Worm (Caenorhabditis elegans) whole organism, young adult: ENCODE data around the gene mpk-1.

Experiments used
- B0336.3 ChIP-seq: fragments of 200-800 bp; sonication (Bioruptor generic); IDR thresholded peaks from 2 replicates; pipeline ENCODE4 v1.3.6; 2022; ENCODE audit warnings: missing genetic modification characterization, missing compliant biosample characterization
- C06A6.2 ChIP-seq: fragments of 200-800 bp; sonication (Bioruptor generic); conservative IDR thresholded peaks from 2 replicates; pipeline ENCODE4 v1.3.6; 2022; ENCODE audit warnings: missing genetic modification characterization, missing compliant biosample characterization
- F22D6.2 ChIP-seq: sonication (generic microtip); optimal IDR thresholded peaks from 2 replicates; lab custom pipeline; 2016; ENCODE audit warnings: mild to moderate bottlenecking, missing genetic modification characterization, missing compliant biosample characterization
- F33H1.4 ChIP-seq: fragments of 200-800 bp; sonication (Bioruptor generic); IDR thresholded peaks from 2 replicates; pipeline ENCODE4 v1.3.6; 2022; ENCODE audit warnings: missing genetic modification reagents, missing genetic modification characterization, missing compliant biosample characterization
- F52B5.7 ChIP-seq: sonication (generic microtip); optimal IDR thresholded peaks from 2 replicates; lab custom pipeline; 2016; ENCODE audit warnings: mild to moderate bottlenecking, missing genetic modification characterization, missing compliant biosample characterization
- T07F8.4 ChIP-seq: sonication (generic microtip); optimal IDR thresholded peaks from 2 replicates; lab custom pipeline; 2016; ENCODE audit warnings: mild to moderate bottlenecking, missing genetic modification characterization, moderate library complexity, missing compliant biosample characterization
- T26A5.8 ChIP-seq: sonication (generic microtip); optimal IDR thresholded peaks from 2 replicates; lab custom pipeline; 2016; ENCODE audit warnings: missing genetic modification characterization, missing compliant biosample characterization
- atf-7 ChIP-seq: sonication (generic microtip); optimal IDR thresholded peaks from 2 replicates; lab custom pipeline; 2017; ENCODE audit warnings: mild to moderate bottlenecking, missing genetic modification characterization, missing compliant biosample characterization
- bed-1 ChIP-seq: fragments of 200-800 bp; sonication (Bioruptor generic); IDR thresholded peaks from 2 replicates; pipeline ENCODE4 v1.3.6; 2022; ENCODE audit warnings: missing genetic modification reagents, missing genetic modification characterization, missing compliant biosample characterization
- cebp-1 ChIP-seq, 2 experiments: fragments of 200-800 bp in 1 of 2; sonication (Bioruptor generic) in 1 of 2; sonication (generic microtip) in 1 of 2; IDR thresholded peaks in 1 of 2; optimal IDR thresholded peaks in 1 of 2; 2 replicates each; pipeline versions ENCODE4 v1.3.6 to Lab custom; 2017 to 2022; ENCODE audit warnings: missing compliant biosample characterization in 2 of 2, missing genetic modification characterization in 2 of 2, mild to moderate bottlenecking in 1 of 2, missing genetic modification reagents in 1 of 2, moderate library complexity in 1 of 2
- cebp-2 ChIP-seq: fragments of 200-800 bp; sonication (Bioruptor generic); IDR thresholded peaks from 2 replicates; pipeline ENCODE4 v1.3.6; 2022; ENCODE audit warnings: missing genetic modification characterization, missing compliant biosample characterization
- ceh-40 ChIP-seq: fragments of 200-800 bp; sonication (Bioruptor generic); IDR thresholded peaks from 2 replicates; pipeline ENCODE4 v1.3.6; 2022; ENCODE audit warnings: missing genetic modification characterization, missing compliant biosample characterization
- ceh-58 ChIP-seq: fragments of 200-800 bp; sonication (Bioruptor generic); IDR thresholded peaks from 2 replicates; pipeline ENCODE4 v1.3.6; 2022; ENCODE audit warnings: missing genetic modification characterization, missing compliant biosample characterization
- ceh-91 ChIP-seq: fragments of 200-800 bp; sonication (Bioruptor generic); IDR thresholded peaks from 2 replicates; pipeline ENCODE4 v1.3.6; 2022; ENCODE audit warnings: missing genetic modification reagents, missing genetic modification characterization, missing compliant biosample characterization
- dox-1 ChIP-seq: fragments of 200-800 bp; sonication (Bioruptor generic); IDR thresholded peaks from 2 replicates; pipeline ENCODE4 v1.3.6; 2022; ENCODE audit warnings: missing genetic modification reagents, missing genetic modification characterization, missing compliant biosample characterization
- efl-1 ChIP-seq: fragments of 150-350 bp; optimal IDR thresholded peaks from 2 replicates; lab custom pipeline; 2014; ENCODE audit warnings: missing biosample characterization, missing genetic modification reagents, missing genetic modification characterization
- egl-44 ChIP-seq: fragments of 200-800 bp; sonication (Bioruptor generic); IDR thresholded peaks from 2 replicates; pipeline ENCODE4 v1.3.6; 2022; ENCODE audit warnings: missing genetic modification reagents, missing genetic modification characterization, missing compliant biosample characterization
- gei-17 ChIP-seq: fragments of 200-800 bp; sonication (Bioruptor generic); optimal IDR thresholded peaks from 2 replicates; lab custom pipeline; 2018; ENCODE audit warnings: mild to moderate bottlenecking, missing genetic modification characterization, missing compliant biosample characterization
- hlh-12 ChIP-seq: sonication (generic microtip); optimal IDR thresholded peaks from 2 replicates; lab custom pipeline; 2016; ENCODE audit warnings: missing genetic modification characterization, missing compliant biosample characterization
- hlh-26 ChIP-seq: fragments of 200-800 bp; sonication (Bioruptor generic); conservative IDR thresholded peaks from 2 replicates; pipeline ENCODE4 v1.3.6; 2022; ENCODE audit warnings: missing genetic modification reagents, missing genetic modification characterization, missing compliant biosample characterization
- hmg-20 ChIP-seq: fragments of 200-800 bp; sonication (Bioruptor generic); IDR thresholded peaks from 2 replicates; pipeline ENCODE4 v1.3.6; 2022; ENCODE audit warnings: missing genetic modification reagents, missing genetic modification characterization, missing compliant biosample characterization
- hrde-1 ChIP-seq: sonication (generic microtip); optimal IDR thresholded peaks from 2 replicates; lab custom pipeline; 2016; ENCODE audit warnings: missing genetic modification characterization, mild to moderate bottlenecking, missing compliant biosample characterization, moderate library complexity, missing genotype, missing genetic modification reagents, borderline replicate concordance
- hsf-1 ChIP-seq: fragments of 200-800 bp; sonication (Bioruptor generic); IDR thresholded peaks from 2 replicates; pipeline ENCODE4 v1.3.6; 2022; ENCODE audit warnings: missing genetic modification reagents, missing genetic modification characterization, missing compliant biosample characterization
- lag-1 ChIP-seq: fragments of 200-800 bp; sonication (Bioruptor generic); IDR thresholded peaks from 2 replicates; pipeline ENCODE4 v1.3.6; 2022; ENCODE audit warnings: missing genetic modification reagents, missing genetic modification characterization, missing compliant biosample characterization
- let-526 ChIP-seq: fragments of 200-800 bp; sonication (Bioruptor generic); IDR thresholded peaks from 2 replicates; pipeline ENCODE4 v1.3.6; 2022; ENCODE audit warnings: missing genetic modification reagents, missing genetic modification characterization, missing compliant biosample characterization
- lin-54 ChIP-seq: fragments of 200-800 bp; sonication (Bioruptor generic); optimal IDR thresholded peaks from 2 replicates; lab custom pipeline; 2018; ENCODE audit warnings: mild to moderate bottlenecking, missing genetic modification characterization, missing compliant biosample characterization
- lsl-1 ChIP-seq: fragments of 200-800 bp; sonication (Bioruptor generic); optimal IDR thresholded peaks from 2 replicates; lab custom pipeline; 2018; ENCODE audit warnings: mild to moderate bottlenecking, missing genetic modification characterization, moderate library complexity, missing compliant biosample characterization
- madf-10 ChIP-seq: sonication (generic microtip); optimal IDR thresholded peaks from 2 replicates; lab custom pipeline; 2016; ENCODE audit warnings: mild to moderate bottlenecking, missing genetic modification characterization, missing compliant biosample characterization
- mxl-1 ChIP-seq: sonication (generic microtip); optimal IDR thresholded peaks from 2 replicates; lab custom pipeline; 2016; ENCODE audit warnings: missing genetic modification characterization, missing compliant biosample characterization
- nfyb-1 ChIP-seq: fragments of 200-800 bp; sonication (Bioruptor generic); IDR thresholded peaks from 2 replicates; pipeline ENCODE4 v1.3.6; 2022; ENCODE audit warnings: missing genetic modification reagents, missing genetic modification characterization, missing compliant biosample characterization
- nhr-27 ChIP-seq: fragments of 200-800 bp; sonication (Bioruptor generic); optimal IDR thresholded peaks from 2 replicates; lab custom pipeline; 2018; ENCODE audit warnings: mild to moderate bottlenecking, missing genetic modification characterization, moderate library complexity, missing compliant biosample characterization
- nhr-90 ChIP-seq: sonication (generic microtip); optimal IDR thresholded peaks from 2 replicates; lab custom pipeline; 2016; ENCODE audit warnings: missing genotype, mild to moderate bottlenecking, missing genetic modification characterization, missing compliant biosample characterization
- pha-4 ChIP-seq: fragments of 150-350 bp; sonication (generic microtip); optimal IDR thresholded peaks from 2 replicates; lab custom pipeline; 2014; ENCODE audit warnings: missing biosample characterization, missing genetic modification reagents, missing genetic modification characterization
- rcor-1 ChIP-seq: fragments of 200-800 bp; sonication (Bioruptor generic); IDR thresholded peaks from 2 replicates; pipeline ENCODE4 v1.3.6; 2022; ENCODE audit warnings: missing genetic modification reagents, missing genetic modification characterization, missing compliant biosample characterization
- rec-8 ChIP-seq, 2 experiments: sonication (generic microtip); optimal IDR thresholded peaks; 2 replicates each; lab custom pipeline; 2016; ENCODE audit warnings: mild to moderate bottlenecking in 2 of 2, missing genetic modification characterization in 2 of 2, missing genetic modification reagents in 2 of 2, missing genotype in 2 of 2, missing biosample characterization in 1 of 2, missing compliant biosample characterization in 1 of 2, moderate library complexity in 1 of 2
- repo-1 ChIP-seq: sonication (generic microtip); optimal IDR thresholded peaks from 2 replicates; lab custom pipeline; 2017; ENCODE audit warnings: mild to moderate bottlenecking, missing genetic modification characterization, missing compliant biosample characterization
- sdz-38 ChIP-seq: sonication (generic microtip); optimal IDR thresholded peaks from 2 replicates; lab custom pipeline; 2016; ENCODE audit warnings: missing genotype, missing genetic modification characterization, missing compliant biosample characterization
- sea-2 ChIP-seq: fragments of 200-800 bp; sonication (Bioruptor generic); IDR thresholded peaks from 2 replicates; pipeline ENCODE4 v1.3.6; 2022; ENCODE audit warnings: missing genetic modification characterization, missing compliant biosample characterization
- snpc-1.1 ChIP-seq: sonication (generic microtip); optimal IDR thresholded peaks from 2 replicates; lab custom pipeline; 2017; ENCODE audit warnings: missing genetic modification characterization, mild to moderate bottlenecking, missing compliant biosample characterization, antibody characterized with exemption, moderate library complexity, missing genotype, missing genetic modification reagents; ENCODE audit not compliant: insufficient read depth
- snpc-4 ChIP-seq, 5 experiments: fragments of 150-350 bp in 1 of 5; sonication (generic microtip) in 4 of 5; optimal IDR thresholded peaks; 2 replicates each; lab custom pipeline; 2014 to 2018; ENCODE audit warnings: missing genetic modification characterization in 5 of 5, missing biosample characterization in 3 of 5, antibody characterized with exemption in 2 of 5, mild to moderate bottlenecking in 2 of 5, missing compliant biosample characterization in 2 of 5, missing genotype in 2 of 5, moderate library complexity in 2 of 5, missing genetic modification reagents in 1 of 5
- sptf-2 ChIP-seq: fragments of 200-800 bp; sonication (Bioruptor generic); optimal IDR thresholded peaks from 2 replicates; lab custom pipeline; 2018; ENCODE audit warnings: mild to moderate bottlenecking, missing genetic modification characterization, missing compliant biosample characterization
- tlf-1 ChIP-seq: fragments of 200-800 bp; sonication (Bioruptor generic); optimal IDR thresholded peaks from 2 replicates; lab custom pipeline; 2018; ENCODE audit warnings: mild to moderate bottlenecking, missing genetic modification characterization, missing compliant biosample characterization
- unc-130 ChIP-seq: sonication (generic microtip); optimal IDR thresholded peaks from 2 replicates; lab custom pipeline; 2016; ENCODE audit warnings: missing genetic modification reagents, missing genetic modification characterization, missing compliant biosample characterization
- xnd-1 ChIP-seq: sonication (generic microtip); optimal IDR thresholded peaks from 2 replicates; lab custom pipeline; 2016; ENCODE audit warnings: missing genotype, missing genetic modification reagents, missing genetic modification characterization, missing compliant biosample characterization
- zfh-2 ChIP-seq: fragments of 200-800 bp; sonication (Bioruptor generic); conservative IDR thresholded peaks from 2 replicates; pipeline ENCODE4 v1.3.6; 2022; ENCODE audit warnings: missing genetic modification reagents, missing genetic modification characterization, missing compliant biosample characterization
- ztf-6 ChIP-seq: fragments of 200-800 bp; sonication (Bioruptor generic); IDR thresholded peaks from 2 replicates; pipeline ENCODE4 v1.3.6; 2022; ENCODE audit warnings: missing genetic modification reagents, missing genetic modification characterization, missing compliant biosample characterization

The mpk-1 gene

DNA sequence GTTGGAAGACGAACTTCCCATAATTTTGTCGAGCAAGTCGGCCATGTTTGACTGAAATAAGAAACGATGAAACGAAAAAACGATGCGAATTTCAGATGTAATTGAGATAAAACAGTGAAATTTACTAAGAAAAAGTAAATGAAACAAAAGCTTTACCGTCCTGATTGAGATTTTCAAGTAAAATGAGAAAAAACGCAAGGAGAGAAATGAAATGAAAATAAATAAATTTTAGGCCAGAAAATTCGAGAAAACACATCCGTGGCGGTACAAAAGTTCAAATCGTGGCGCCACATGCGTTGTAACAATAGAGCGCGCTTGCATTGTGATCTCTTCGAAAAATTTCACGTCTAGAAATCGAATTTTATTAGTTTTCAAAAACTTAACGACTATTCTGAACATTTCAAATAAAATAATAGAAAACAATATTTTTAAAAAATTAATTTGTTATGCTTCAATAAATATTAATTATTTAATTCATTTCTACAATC is 51.8 kb downstream of the mpk-1 start, which contains the start of the genes hrde-1 and C16C10.13 (continued):
- TF ChIP-seq hrde-1: peak; percentile 98
- no peak for TF ChIP-seq pha-4 (tag; lab: Kevin White, UChicago)
- no peak for TF ChIP-seq atf-7 (tag; lab: Kevin White, UChicago)
- peak; percentile 97 for TF ChIP-seq efl-1
- no peak for TF ChIP-seq T26A5.8 (tag; lab: Kevin White, UChicago)
- TF ChIP-seq tlf-1 (GFP tag; lab: Kevin White, UChicago): peak; percentile 79
- TF ChIP-seq snpc-1.1: peak; percentile 43
- no peak for TF ChIP-seq egl-44 (GFP tag; lab: Robert Waterston, UW)
- TF ChIP-seq hlh-26 (GFP tag; lab: Robert Waterston, UW): no peak
- no peak for TF ChIP-seq nfyb-1 (GFP tag; lab: Robert Waterston, UW)
- TF ChIP-seq F52B5.7 (tag; lab: Kevin White, UChicago): no peak
- TF ChIP-seq rcor-1 (GFP tag; lab: Robert Waterston, UW): peak; percentile 80
- no peak for TF ChIP-seq zfh-2
- no peak for TF ChIP-seq C06A6.2 (GFP tag; lab: Robert Waterston, UW)
- TF ChIP-seq hlh-12: no peak
- TF ChIP-seq xnd-1 (tag; lab: Kevin White, UChicago): peak; percentile 92
- no peak for TF ChIP-seq nhr-27
- no peak for TF ChIP-seq madf-10 (tag; lab: Kevin White, UChicago)
- TF ChIP-seq ceh-91 (GFP tag; lab: Robert Waterston, UW): peak; percentile 95
- peak; percentile 91 for TF ChIP-seq lsl-1 (GFP tag; lab: Kevin White, UChicago)
- peak; percentile 93 for TF ChIP-seq unc-130 (GFP tag; lab: Kevin White, UChicago)

DNA sequence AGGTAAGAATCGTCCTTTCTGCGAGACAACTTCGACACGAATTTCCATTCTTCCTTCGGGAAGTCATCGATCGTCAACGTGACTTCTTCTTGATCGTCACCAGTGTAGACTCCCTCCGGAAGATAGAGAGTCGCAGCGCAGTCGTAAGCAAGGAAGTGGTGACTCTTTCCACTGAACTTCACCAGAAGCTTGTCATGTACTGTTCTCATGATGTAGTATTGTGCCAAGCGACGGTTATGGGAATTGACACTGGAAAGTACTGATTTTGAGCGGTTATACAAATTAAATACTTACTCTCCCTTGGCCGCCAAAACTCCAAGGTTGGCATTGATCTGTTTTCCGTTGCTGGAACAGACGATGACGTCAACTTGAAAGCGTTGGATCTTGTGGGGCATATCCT is 52.4 kb downstream of the mpk-1 start:
- TF ChIP-seq ceh-58 (GFP tag; lab: Robert Waterston, UW): no peak
- 0 out of 2 replicates have a peak, but pooled peaks have one; percentile 62 for TF ChIP-seq dox-1
- TF ChIP-seq hsf-1 (GFP tag; lab: Robert Waterston, UW): peak; percentile 61
- peak; percentile 22; the same call in 1 of the 2 replicates for TF ChIP-seq B0336.3 (GFP tag; lab: Robert Waterston, UW)
- no peak for TF ChIP-seq snpc-4 (GFP tag; optimal IDR thresholded peaks at IDR 0.05; lab: Kevin White, UChicago)
- TF ChIP-seq snpc-4 (tag; optimal IDR thresholded peaks at IDR 0.05; lab: Kevin White, UChicago): no peak
- TF ChIP-seq cebp-1 (GFP tag; IDR thresholded peaks at IDR 0.05; lab: Robert Waterston, UW): no peak
- TF ChIP-seq cebp-1 (tag; optimal IDR thresholded peaks at IDR 0.05; lab: Kevin White, UChicago): peak; percentile 16

DNA sequence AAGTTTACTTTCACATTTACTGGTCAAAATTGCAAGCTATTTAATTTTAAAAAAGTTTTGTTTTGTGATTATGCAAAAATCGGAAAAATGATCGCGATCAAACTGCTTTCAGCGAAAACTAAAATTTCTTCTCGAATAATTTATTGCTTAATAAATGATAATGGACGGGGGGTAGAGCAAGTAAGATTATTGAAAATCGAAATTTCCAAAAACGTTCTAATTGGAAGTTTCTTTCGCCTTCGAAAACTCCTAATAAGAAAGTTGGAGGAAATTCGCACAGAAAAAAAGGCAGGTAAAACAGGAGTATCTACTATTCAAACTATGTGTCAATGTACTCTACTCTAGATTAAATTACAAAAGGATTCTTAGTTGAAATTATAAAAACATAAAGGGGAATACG is 55.7 kb downstream of the mpk-1 start:
- TF ChIP-seq bed-1 (no peak), sea-2 (GFP tag; lab: Robert Waterston, UW) (no peak), F22D6.2 (tag; lab: Kevin White, UChicago) (no peak), sdz-38 (no peak), rec-8 (tag; optimal IDR thresholded peaks at IDR 0.05; lab: Kevin White, UChicago) (no peak), xnd-1 (tag; lab: Kevin White, UChicago) (peak; percentile 52), repo-1 (tag; lab: Kevin White, UChicago) (peak; percentile 82), gei-17 (GFP tag; lab: Kevin White, UChicago) (no peak), dox-1 (peak; percentile 3; the same call in 1 of the 2 replicates), ceh-40 (no peak), sptf-2 (GFP tag; lab: Kevin White, UChicago) (no peak), lin-54 (GFP tag; lab: Kevin White, UChicago) (peak; percentile 52), lag-1 (GFP tag; lab: Robert Waterston, UW) (no peak), nhr-90 (no peak), ztf-6 (GFP tag; lab: Robert Waterston, UW) (no peak), let-526 (GFP tag; lab: Robert Waterston, UW) (no peak), hmg-20 (no peak), cebp-2 (GFP tag; lab: Robert Waterston, UW) (peak; percentile 61; the same call in 1 of the 2 replicates), T07F8.4 (no peak), F52B5.7 (tag; lab: Kevin White, UChicago) (no peak), F33H1.4 (GFP tag; lab: Robert Waterston, UW) (no peak), mxl-1 (tag; lab: Kevin White, UChicago) (no peak)
